Fruit fly (Drosophila melanogaster) S2 (cell line): ENCODE data around the gene smash.

ENCODE experiments used
- CG8478 ChIP-seq: fragments of >200 bp; optimal IDR thresholded peaks from 2 replicates; lab custom pipeline; 2018
- CTCF ChIP-seq, 2 experiments: fragments of >200 bp; optimal IDR thresholded peaks; 2 replicates each; lab custom pipeline; 2018

dm6 chr3R:4649880-4650493 lies 9.4 kb upstream of the smash start:
- TF ChIP-seq CG8478 (no peak), CTCF (optimal IDR thresholded peaks at IDR 0.05; lab: Kevin White, UChicago) (no peak)
